Fruit fly (Drosophila melanogaster) whole organism: ENCODE data around the gene CG33120.

Source experiments
- Dll ChIP-seq: fragments of >200 bp; optimal IDR thresholded peaks from 2 replicates; lab custom pipeline; 2017
- psq ChIP-seq: fragments of >200 bp; optimal IDR thresholded peaks from 2 replicates; lab custom pipeline; 2017
- usp ChIP-seq: fragments of >200 bp; optimal IDR thresholded peaks from 2 replicates; lab custom pipeline; 2017; ENCODE audit warnings: missing biosample characterization, missing genetic modification characterization, mixed read lengths

DNA sequence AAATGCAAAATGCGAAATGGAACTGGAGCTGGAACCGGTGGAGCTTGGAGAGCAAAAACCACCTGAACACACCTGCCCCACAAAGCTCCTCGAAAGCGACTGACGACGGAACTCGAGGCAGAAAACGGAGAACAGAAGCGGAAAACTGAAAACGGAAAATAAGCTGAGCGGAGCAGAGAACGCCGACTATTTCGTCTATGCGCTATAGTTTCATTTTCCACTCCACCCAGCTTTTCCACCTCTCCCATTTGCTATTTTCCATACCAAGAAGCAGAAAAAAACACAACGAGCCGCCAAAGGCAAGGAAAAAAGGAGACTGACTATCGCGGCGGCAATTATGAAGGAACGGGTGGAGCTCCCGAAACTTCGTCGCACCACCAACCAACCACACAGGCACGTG is 51.6 kb downstream of the CG33120 start, which contains the start of gene ham:
- TF ChIP-seq psq (lab: Kevin White, UChicago) (no peak), usp (GFP tag; lab: Kevin White, UChicago) (no peak), Dll (lab: Kevin White, UChicago) (no peak)
